Fruit fly (Drosophila melanogaster) whole organism, embryonic: ENCODE data around the gene Ir25a.

ENCODE experiments used
- Ada2b ChIP-seq: fragments of 200-800 bp; sonication (Bioruptor generic); IDR thresholded peaks from 2 replicates; pipeline ENCODE4 v1.3.6; 2022; ENCODE audit warnings: missing biosample characterization, missing genetic modification characterization
- Antp ChIP-seq: fragments of 200-800 bp; sonication (Bioruptor generic); optimal IDR thresholded peaks from 3 replicates; lab custom pipeline; 2016; ENCODE audit warnings: missing biosample characterization, missing genetic modification characterization
- CG10147 ChIP-seq: fragments of 200-800 bp; sonication (Bioruptor generic); optimal IDR thresholded peaks from 2 replicates; lab custom pipeline; 2019; ENCODE audit warnings: missing biosample characterization, mild to moderate bottlenecking, missing genetic modification characterization, moderate library complexity
- CG10565 ChIP-seq: fragments of 200-800 bp; sonication (Bioruptor generic); optimal IDR thresholded peaks from 3 replicates; lab custom pipeline; 2016; ENCODE audit warnings: missing biosample characterization, mild to moderate bottlenecking, missing genetic modification characterization
- CG10979 ChIP-seq: fragments of 200-800 bp; sonication (Bioruptor generic); optimal IDR thresholded peaks from 2 replicates; lab custom pipeline; 2018; ENCODE audit warnings: missing biosample characterization, mild to moderate bottlenecking, missing genetic modification characterization, moderate library complexity
- CG13424 ChIP-seq: fragments of 200-800 bp; sonication (Bioruptor generic); optimal IDR thresholded peaks from 2 replicates; lab custom pipeline; 2019; ENCODE audit warnings: missing biosample characterization, mild to moderate bottlenecking, missing genetic modification characterization, moderate library complexity
- CG15011 ChIP-seq: fragments of 200-800 bp; sonication (Bioruptor generic); optimal IDR thresholded peaks from 3 replicates; lab custom pipeline; 2018; ENCODE audit warnings: missing biosample characterization, mild to moderate bottlenecking, missing genetic modification characterization
- CG15269 ChIP-seq: fragments of 200-800 bp; sonication (Bioruptor generic); optimal IDR thresholded peaks from 2 replicates; lab custom pipeline; 2018; ENCODE audit warnings: missing biosample characterization, mild to moderate bottlenecking, missing genetic modification characterization, moderate library complexity
- CG15514 ChIP-seq: fragments of 200-800 bp; sonication (Bioruptor generic); optimal IDR thresholded peaks from 3 replicates; lab custom pipeline; 2017; ENCODE audit warnings: missing biosample characterization, missing genetic modification characterization, mild to moderate bottlenecking, moderate library complexity, missing genetic modification reagents
- CG18599 ChIP-seq: fragments of 200-800 bp; sonication (Bioruptor generic); optimal IDR thresholded peaks from 3 replicates; lab custom pipeline; 2017; ENCODE audit warnings: missing biosample characterization, missing genetic modification characterization, mild to moderate bottlenecking, moderate library complexity, missing genetic modification reagents
- CG2678 ChIP-seq: fragments of 200-800 bp; sonication (Bioruptor generic); optimal IDR thresholded peaks from 3 replicates; lab custom pipeline; 2019; ENCODE audit warnings: missing biosample characterization, mild to moderate bottlenecking, missing genetic modification characterization, moderate library complexity
- CG2889 ChIP-seq: fragments of 200-800 bp; sonication (Bioruptor generic); IDR thresholded peaks from 3 replicates; pipeline ENCODE4 v1.3.6; 2022; ENCODE audit warnings: missing biosample characterization, missing genetic modification characterization
- CG3407 ChIP-seq: fragments of 200-800 bp; sonication (Bioruptor generic); optimal IDR thresholded peaks from 2 replicates; lab custom pipeline; 2018; ENCODE audit warnings: missing biosample characterization, mild to moderate bottlenecking, missing genetic modification characterization
- CG4404 ChIP-seq: fragments of 200-800 bp; sonication (Bioruptor generic); IDR thresholded peaks from 2 replicates; pipeline ENCODE4 v1.3.6; 2022; ENCODE audit warnings: missing biosample characterization, missing genetic modification characterization
- CG4707 ChIP-seq: fragments of 200-800 bp; sonication (Bioruptor generic); optimal IDR thresholded peaks from 2 replicates; lab custom pipeline; 2018; ENCODE audit warnings: missing biosample characterization, mild to moderate bottlenecking, missing genetic modification characterization, moderate library complexity
- CG4854 ChIP-seq: fragments of 200-800 bp; sonication (Bioruptor generic); optimal IDR thresholded peaks from 2 replicates; lab custom pipeline; 2016; ENCODE audit warnings: missing biosample characterization, missing genetic modification characterization, inconsistent platforms
- CG5245 ChIP-seq: fragments of 200-800 bp; sonication (Bioruptor generic); optimal IDR thresholded peaks from 3 replicates; lab custom pipeline; 2016; ENCODE audit warnings: missing biosample characterization, missing genetic modification characterization
- CG6813 ChIP-seq: fragments of 200-800 bp; sonication (Bioruptor generic); optimal IDR thresholded peaks from 2 replicates; lab custom pipeline; 2017; ENCODE audit warnings: missing biosample characterization, missing genetic modification characterization, mild to moderate bottlenecking, moderate library complexity, missing genetic modification reagents
- CG7372 ChIP-seq: fragments of 200-800 bp; sonication (Bioruptor generic); IDR thresholded peaks from 2 replicates; pipeline ENCODE4 v1.3.6; 2022; ENCODE audit warnings: missing biosample characterization, missing genetic modification characterization
- CG7987 ChIP-seq: fragments of 200-800 bp; sonication (Bioruptor generic); optimal IDR thresholded peaks from 2 replicates; lab custom pipeline; 2018; ENCODE audit warnings: missing biosample characterization, mild to moderate bottlenecking, missing genetic modification characterization, moderate library complexity
- CG8089 ChIP-seq: fragments of 200-800 bp; sonication (Bioruptor generic); optimal IDR thresholded peaks from 3 replicates; lab custom pipeline; 2016; ENCODE audit warnings: missing biosample characterization, missing genetic modification characterization
- CG8924 ChIP-seq: fragments of 200-800 bp; optimal IDR thresholded peaks from 3 replicates; lab custom pipeline; 2019; ENCODE audit warnings: missing biosample characterization, mild to moderate bottlenecking, missing genetic modification characterization, moderate library complexity
- CG9609 ChIP-seq: fragments of 200-800 bp; sonication (Bioruptor generic); optimal IDR thresholded peaks from 3 replicates; lab custom pipeline; 2016; ENCODE audit warnings: missing biosample characterization, missing genetic modification characterization
- CoRest ChIP-seq: fragments of 200-800 bp; sonication (Bioruptor generic); optimal IDR thresholded peaks from 3 replicates; lab custom pipeline; 2018; ENCODE audit warnings: missing biosample characterization, mild to moderate bottlenecking, missing genetic modification characterization, moderate library complexity
- Deaf1 ChIP-seq: fragments of 200-800 bp; optimal IDR thresholded peaks from 3 replicates; lab custom pipeline; 2019; ENCODE audit warnings: missing biosample characterization, mild to moderate bottlenecking, missing genetic modification characterization, moderate library complexity
- E2f2 ChIP-seq: fragments of 200-800 bp; sonication (Bioruptor generic); IDR thresholded peaks from 2 replicates; pipeline ENCODE4 v1.3.6; 2022; ENCODE audit warnings: missing biosample characterization, missing genetic modification characterization
- HLHmδ ChIP-seq: fragments of 200-800 bp; sonication (Bioruptor generic); optimal IDR thresholded peaks from 2 replicates; lab custom pipeline; 2018; ENCODE audit warnings: missing biosample characterization, mild to moderate bottlenecking, missing genetic modification characterization, moderate library complexity
- HmgD ChIP-seq: fragments of 200-800 bp; sonication (Bioruptor generic); optimal IDR thresholded peaks from 3 replicates; lab custom pipeline; 2016; ENCODE audit warnings: missing biosample characterization, missing genetic modification characterization
- Hr3 ChIP-seq: fragments of 200-800 bp; sonication (Bioruptor generic); optimal IDR thresholded peaks from 3 replicates; lab custom pipeline; 2016; ENCODE audit warnings: missing biosample characterization, missing genetic modification characterization
- Jarid2 ChIP-seq: fragments of 200-800 bp; sonication (Bioruptor generic); optimal IDR thresholded peaks from 3 replicates; lab custom pipeline; 2017; ENCODE audit warnings: mild to moderate bottlenecking, missing biosample characterization, missing genetic modification reagents, missing genetic modification characterization
- Meics ChIP-seq: fragments of 200-800 bp; sonication (Bioruptor generic); optimal IDR thresholded peaks from 2 replicates; lab custom pipeline; 2017; ENCODE audit warnings: missing biosample characterization, mild to moderate bottlenecking, missing genetic modification characterization
- Sox102F ChIP-seq: fragments of 200-800 bp; sonication (Bioruptor generic); optimal IDR thresholded peaks from 2 replicates; lab custom pipeline; 2018; ENCODE audit warnings: missing biosample characterization, mild to moderate bottlenecking, missing genetic modification characterization, moderate library complexity
- Trl ChIP-seq, 3 experiments: fragments of >200 bp in 2 of 3; fragments of 200-800 bp in 1 of 3; sonication (Bioruptor generic) in 1 of 3; optimal IDR thresholded peaks; 2 replicates in 1 of 3; 3 replicates in 2 of 3; lab custom pipeline; 2016 to 2017; ENCODE audit warnings: missing biosample characterization in 1 of 3, missing genetic modification characterization in 1 of 3
- Xrp1 ChIP-seq: fragments of 200-800 bp; sonication (Bioruptor generic); IDR thresholded peaks from 2 replicates; pipeline ENCODE4 v1.3.6; 2022; ENCODE audit warnings: missing biosample characterization, missing genetic modification characterization
- br ChIP-seq: fragments of >200 bp; optimal IDR thresholded peaks from 2 replicates; lab custom pipeline; 2017
- cas ChIP-seq: fragments of 200-800 bp; sonication (Bioruptor generic); IDR thresholded peaks from 2 replicates; pipeline ENCODE4 v1.3.6; 2022; ENCODE audit warnings: missing biosample characterization, missing genetic modification characterization
- chm ChIP-seq: fragments of 200-800 bp; sonication (Bioruptor generic); IDR thresholded peaks from 2 replicates; pipeline ENCODE4 v1.3.6; 2022; ENCODE audit warnings: missing biosample characterization, missing genetic modification characterization
- dmrt99B ChIP-seq: fragments of 200-800 bp; sonication (Bioruptor generic); optimal IDR thresholded peaks from 2 replicates; lab custom pipeline; 2018; ENCODE audit warnings: missing biosample characterization, mild to moderate bottlenecking, missing genetic modification characterization, moderate library complexity
- fd96Cb ChIP-seq: fragments of 200-800 bp; sonication (Bioruptor generic); optimal IDR thresholded peaks from 2 replicates; lab custom pipeline; 2018; ENCODE audit warnings: missing biosample characterization, mild to moderate bottlenecking, missing genetic modification characterization, moderate library complexity
- gcm ChIP-seq: fragments of 200-800 bp; sonication (Bioruptor generic); optimal IDR thresholded peaks from 2 replicates; lab custom pipeline; 2019; ENCODE audit warnings: missing biosample characterization, mild to moderate bottlenecking, missing genetic modification characterization, moderate library complexity
- ind ChIP-seq: fragments of 200-800 bp; sonication (Bioruptor generic); optimal IDR thresholded peaks from 3 replicates; lab custom pipeline; 2016; ENCODE audit warnings: missing biosample characterization, missing genetic modification characterization
- lmd ChIP-seq: fragments of 200-800 bp; sonication (Bioruptor generic); IDR thresholded peaks from 2 replicates; pipeline ENCODE4 v1.3.6; 2022; ENCODE audit warnings: missing biosample characterization, missing genetic modification characterization
- lola ChIP-seq, 3 experiments: fragments of >200 bp in 2 of 3; fragments of 200-800 bp in 1 of 3; sonication (Bioruptor generic) in 1 of 3; optimal IDR thresholded peaks; 2 replicates each; lab custom pipeline; 2017 to 2019; ENCODE audit warnings: missing biosample characterization in 3 of 3, missing genetic modification characterization in 3 of 3, mild to moderate bottlenecking in 1 of 3, moderate library complexity in 1 of 3
- nerfin-1 ChIP-seq: fragments of 200-800 bp; sonication (Bioruptor generic); optimal IDR thresholded peaks from 3 replicates; lab custom pipeline; 2019; ENCODE audit warnings: missing biosample characterization, mild to moderate bottlenecking, missing genetic modification characterization, moderate library complexity
- nmo ChIP-seq: fragments of 200-800 bp; sonication (Bioruptor generic); optimal IDR thresholded peaks from 2 replicates; lab custom pipeline; 2018; ENCODE audit warnings: missing biosample characterization, mild to moderate bottlenecking, missing genetic modification characterization, moderate library complexity
- run ChIP-seq: fragments of 200-800 bp; sonication (Bioruptor generic); optimal IDR thresholded peaks from 3 replicates; lab custom pipeline; 2018; ENCODE audit warnings: missing biosample characterization, mild to moderate bottlenecking, missing genetic modification characterization
- slbo ChIP-seq: fragments of 200-800 bp; sonication (Bioruptor generic); IDR thresholded peaks from 2 replicates; pipeline ENCODE4 v1.3.6; 2022; ENCODE audit warnings: missing biosample characterization, missing genetic modification characterization
- stwl ChIP-seq: fragments of 200-800 bp; sonication (Bioruptor generic); optimal IDR thresholded peaks from 3 replicates; lab custom pipeline; 2018; ENCODE audit warnings: missing biosample characterization, mild to moderate bottlenecking, missing genetic modification characterization, moderate library complexity
- zf30C ChIP-seq: fragments of 200-800 bp; sonication (Bioruptor generic); optimal IDR thresholded peaks from 3 replicates; lab custom pipeline; 2018; ENCODE audit warnings: missing biosample characterization, mild to moderate bottlenecking, missing genetic modification characterization

The Ir25a gene

dm6 chr2L:4856118-4856517 is 21.0 kb upstream of the Ir25a start (continued):
- peak; percentile 51 for TF ChIP-seq lmd (GFP tag; lab: Robert Waterston, UW)
- TF ChIP-seq run (tag; lab: Kevin White, UChicago), result peak; percentile 40
- peak; percentile 80 for TF ChIP-seq CG18599 (GFP tag; lab: Kevin White, UChicago)
- TF ChIP-seq CG15514 (GFP tag; lab: Kevin White, UChicago), result peak; percentile 36
- peak; percentile 61 for TF ChIP-seq ind
- TF ChIP-seq Xrp1 (GFP tag; lab: Robert Waterston, UW), result peak; percentile 81
- TF ChIP-seq CG10565, result no peak
- peak; percentile 39 for TF ChIP-seq CG4707 (GFP tag; lab: Kevin White, UChicago)
- TF ChIP-seq CoRest (tag; lab: Kevin White, UChicago), result peak; percentile 57
- no peak for TF ChIP-seq CG4854 (GFP tag; lab: Kevin White, UChicago)
- TF ChIP-seq CG4404 (GFP tag; lab: Robert Waterston, UW), result peak; percentile 40; the same call in 1 of the 2 replicates
- TF ChIP-seq CG8089 (GFP tag; lab: Kevin White, UChicago), result no peak
- peak; percentile 58 for TF ChIP-seq CG3407 (GFP tag; lab: Kevin White, UChicago)
- TF ChIP-seq CG10979, result peak; percentile 81
- peak; percentile 45 for TF ChIP-seq CG15011 (GFP tag; lab: Kevin White, UChicago)
- no peak for TF ChIP-seq HmgD
- no peak for TF ChIP-seq CG9609
- TF ChIP-seq CG13424, result peak; percentile 76
- peak; percentile 12 for TF ChIP-seq Deaf1 (tag; lab: Kevin White, UChicago)
- no peak for TF ChIP-seq br (lab: Kevin White, UChicago)
- TF ChIP-seq CG7372 (GFP tag; lab: Robert Waterston, UW), result peak; percentile 59; the same call in 1 of the 2 replicates
- peak; percentile 44 for TF ChIP-seq nerfin-1 (tag; lab: Kevin White, UChicago)
- TF ChIP-seq slbo (GFP tag; lab: Robert Waterston, UW), result 0 out of 2 replicates have a peak, but pooled peaks have one; percentile 37
- TF ChIP-seq CG2678, result peak; percentile 84
- peak; percentile 15 for TF ChIP-seq CG5245 (GFP tag; lab: Kevin White, UChicago)
- peak; percentile 44; the same call in 1 of the 2 replicates for TF ChIP-seq Ada2b (GFP tag; lab: Robert Waterston, UW)
- peak; percentile 39 for TF ChIP-seq CG10147
- TF ChIP-seq CG8924 (tag; lab: Kevin White, UChicago), result peak; percentile 75
- TF ChIP-seq CG6813 (GFP tag; lab: Kevin White, UChicago), result peak; percentile 68
- peak; percentile 10 for TF ChIP-seq CG7987
- no peak for TF ChIP-seq HLHmδ
- peak; percentile 38; the same call in 1 of the 2 replicates for TF ChIP-seq E2f2 (GFP tag; lab: Robert Waterston, UW)
- peak; percentile 84 for TF ChIP-seq dmrt99B (tag; lab: Kevin White, UChicago)
- TF ChIP-seq Antp, result no peak
- TF ChIP-seq CG2889 (GFP tag; lab: Robert Waterston, UW), result peak; percentile 41; the same call in 1 of the 3 replicates
- peak; percentile 67 for TF ChIP-seq gcm (GFP tag; lab: Kevin White, UChicago)
- peak; percentile 57 for TF ChIP-seq Sox102F
- TF ChIP-seq Jarid2, result no peak
- peak; percentile 73 for TF ChIP-seq fd96Cb (tag; lab: Kevin White, UChicago)
- TF ChIP-seq nmo (GFP tag; lab: Kevin White, UChicago), result peak; percentile 51
- peak in 1 of 3 experiments; percentile 68 for TF ChIP-seq lola (GFP tag; optimal IDR thresholded peaks at IDR 0.05; lab: Kevin White, UChicago)
- no peak for TF ChIP-seq Trl (optimal IDR thresholded peaks at IDR 0.05; lab: Kevin White, UChicago)
- TF ChIP-seq Trl (GFP tag; optimal IDR thresholded peaks at IDR 0.05; lab: Kevin White, UChicago), result peak; percentile 26
- no peak for TF ChIP-seq stwl (tag; lab: Kevin White, UChicago)
- peak; percentile 66 for TF ChIP-seq Meics (GFP tag; lab: Kevin White, UChicago)
- TF ChIP-seq cas (GFP tag; lab: Robert Waterston, UW), result no peak
- TF ChIP-seq zf30C, result no peak
- peak; percentile 39 for TF ChIP-seq Hr3
- peak; percentile 67; the same call in 1 of the 2 replicates for TF ChIP-seq chm
- peak; percentile 71 for TF ChIP-seq CG15269 (tag; lab: Kevin White, UChicago)
